Worm (Caenorhabditis elegans) whole organism, L1 larva: ENCODE results near the gene Y51H4A.936.

Source experiments
- ceh-82 ChIP-seq, 3 experiments: fragments of 150-350 bp in 1 of 3; sonication (generic microtip) in 2 of 3; optimal IDR thresholded peaks; 2 replicates each; lab custom pipeline; 2014 to 2017; ENCODE audit warnings: missing biosample characterization in 3 of 3, missing genetic modification characterization in 3 of 3
- dpl-1 ChIP-seq, 3 experiments: fragments of 150-350 bp in 2 of 3; sonication (generic microtip) in 1 of 3; optimal IDR thresholded peaks; 2 replicates each; lab custom pipeline; 2014 to 2017; ENCODE audit warnings: missing biosample characterization in 3 of 3, missing genetic modification characterization in 3 of 3, missing genetic modification reagents in 3 of 3
- hpl-2 ChIP-seq: fragments of 150-350 bp; optimal IDR thresholded peaks from 2 replicates; lab custom pipeline; 2014; ENCODE audit warnings: missing biosample characterization, missing genetic modification reagents, missing genetic modification characterization
- zag-1 ChIP-seq: fragments of 150-350 bp; optimal IDR thresholded peaks from 2 replicates; lab custom pipeline; 2014; ENCODE audit warnings: missing biosample characterization, missing genetic modification characterization

DNA sequence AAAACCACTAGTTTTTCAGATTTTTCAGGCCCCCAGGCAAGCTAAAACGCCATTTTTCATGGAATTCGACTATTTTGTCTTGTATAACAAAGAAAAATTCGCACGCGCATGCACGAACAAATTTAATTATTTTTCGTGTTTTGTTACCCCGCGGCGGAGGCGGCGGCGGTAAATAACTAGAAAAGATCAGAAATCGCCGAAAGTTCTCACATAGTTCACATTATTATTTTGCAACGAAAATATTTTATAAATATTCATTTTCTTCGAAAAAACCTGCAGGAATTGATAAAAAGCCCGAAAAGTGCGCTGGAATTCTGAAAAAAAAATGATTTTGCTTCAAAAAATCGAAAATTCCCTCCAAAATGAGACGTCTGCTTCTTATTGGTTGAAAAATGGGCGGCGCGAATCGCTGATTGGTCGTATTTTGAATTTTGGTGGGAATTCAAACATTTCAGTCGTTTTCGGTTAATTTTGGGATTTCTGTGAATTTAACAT is 28.3 kb downstream of the Y51H4A.936 start:
- TF ChIP-seq zag-1 (tag; lab: Kevin White, UChicago) (no peak), dpl-1 (GFP tag; optimal IDR thresholded peaks at IDR 0.05; lab: Kevin White, UChicago) (peak in 1 of 3 experiments; percentile 13), hpl-2 (GFP tag; lab: Kevin White, UChicago) (no peak), ceh-82 (tag; optimal IDR thresholded peaks at IDR 0.05; lab: Kevin White, UChicago) (no peak)
